Fruit fly (Drosophila melanogaster) whole organism, adult: ENCODE data around the gene SdicC.

ENCODE experiments used
- CG11617 ChIP-seq: fragments of 200-800 bp; sonication (Bioruptor generic); optimal IDR thresholded peaks from 2 replicates; lab custom pipeline; 2017; ENCODE audit warnings: mild to moderate bottlenecking, missing biosample characterization, missing genetic modification reagents, missing genetic modification characterization
- CG12768 ChIP-seq: fragments of 200-800 bp; sonication (Bioruptor generic); optimal IDR thresholded peaks from 2 replicates; lab custom pipeline; 2017; ENCODE audit warnings: missing biosample characterization, missing genetic modification characterization, mild to moderate bottlenecking, moderate library complexity, missing genetic modification reagents
- CG14711 ChIP-seq: fragments of 200-800 bp; sonication (Bioruptor generic); optimal IDR thresholded peaks from 2 replicates; lab custom pipeline; 2018; ENCODE audit warnings: missing biosample characterization, mild to moderate bottlenecking, missing genetic modification characterization, moderate library complexity
- CG1620 ChIP-seq: fragments of 200-800 bp; sonication (Bioruptor generic); optimal IDR thresholded peaks from 2 replicates; lab custom pipeline; 2016; ENCODE audit warnings: missing biosample characterization, missing genetic modification characterization
- CG33017 ChIP-seq: fragments of 200-800 bp; sonication (Bioruptor generic); optimal IDR thresholded peaks from 2 replicates; lab custom pipeline; 2018; ENCODE audit warnings: missing biosample characterization, mild to moderate bottlenecking, missing genetic modification characterization, moderate library complexity
- CG5204 ChIP-seq: fragments of 200-800 bp; sonication (Bioruptor generic); optimal IDR thresholded peaks from 2 replicates; lab custom pipeline; 2016; ENCODE audit warnings: missing biosample characterization, missing genetic modification characterization
- CG7045 ChIP-seq: fragments of 200-800 bp; sonication (Bioruptor generic); optimal IDR thresholded peaks from 2 replicates; lab custom pipeline; 2017; ENCODE audit warnings: missing biosample characterization, mild to moderate bottlenecking, missing genetic modification characterization
- CG7101 ChIP-seq: fragments of 200-800 bp; sonication (Bioruptor generic); optimal IDR thresholded peaks from 2 replicates; lab custom pipeline; 2018; ENCODE audit warnings: missing biosample characterization, mild to moderate bottlenecking, missing genetic modification characterization, moderate library complexity
- Clk ChIP-seq: fragments of 200-800 bp; sonication (Bioruptor generic); optimal IDR thresholded peaks from 2 replicates; lab custom pipeline; 2017; ENCODE audit warnings: missing biosample characterization, missing genetic modification characterization
- Crg-1 ChIP-seq: fragments of 200-800 bp; sonication (Bioruptor generic); optimal IDR thresholded peaks from 2 replicates; lab custom pipeline; 2016; ENCODE audit warnings: missing biosample characterization, missing genetic modification characterization
- Hr96 ChIP-seq: fragments of 200-800 bp; sonication (Bioruptor generic); optimal IDR thresholded peaks from 2 replicates; lab custom pipeline; 2016; ENCODE audit warnings: missing biosample characterization, missing genetic modification characterization
- Mnt ChIP-seq: fragments of 200-800 bp; sonication (Bioruptor generic); optimal IDR thresholded peaks from 2 replicates; lab custom pipeline; 2016; ENCODE audit warnings: missing biosample characterization, mild to moderate bottlenecking, missing genetic modification characterization
- bab1 ChIP-seq: fragments of 200-800 bp; sonication (Bioruptor generic); optimal IDR thresholded peaks from 3 replicates; lab custom pipeline; 2019; ENCODE audit warnings: missing biosample characterization, mild to moderate bottlenecking, missing genetic modification characterization, moderate library complexity
- cic ChIP-seq: fragments of 200-800 bp; sonication (Bioruptor generic); optimal IDR thresholded peaks from 2 replicates; lab custom pipeline; 2017; ENCODE audit warnings: missing biosample characterization, mild to moderate bottlenecking, missing genetic modification characterization, moderate library complexity
- cnc ChIP-seq, 2 experiments: fragments of >200 bp; optimal IDR thresholded peaks; 2 replicates each; lab custom pipeline; 2017
- kay ChIP-seq: fragments of 200-800 bp; sonication (Bioruptor generic); peaks from one replicate; lab custom pipeline; 2016; ENCODE audit warnings: missing biosample characterization, missing genetic modification characterization, borderline replicate concordance
- ovo ChIP-seq: fragments of 200-800 bp; sonication (Bioruptor generic); optimal IDR thresholded peaks from 2 replicates; lab custom pipeline; 2016; ENCODE audit warnings: missing biosample characterization, missing genetic modification characterization
- pad ChIP-seq: fragments of 200-800 bp; sonication (Bioruptor generic); optimal IDR thresholded peaks from 3 replicates; lab custom pipeline; 2017; ENCODE audit warnings: missing biosample characterization, missing genetic modification characterization, mild to moderate bottlenecking, moderate library complexity, missing genetic modification reagents
- tj ChIP-seq: fragments of 200-800 bp; sonication (Bioruptor generic); optimal IDR thresholded peaks from 3 replicates; lab custom pipeline; 2017; ENCODE audit warnings: missing biosample characterization, mild to moderate bottlenecking, missing genetic modification characterization, moderate library complexity
- toe ChIP-seq: fragments of 200-800 bp; sonication (Bioruptor generic); optimal IDR thresholded peaks from 2 replicates; lab custom pipeline; 2016; ENCODE audit warnings: missing biosample characterization, missing genetic modification characterization

The SdicC gene

dm6 chrX:20169898-20170297, 47.2 kb downstream of the SdicC start, which contains the start of the genes CG9581 and CG9578:
Gene CG9581, minus strand, starts transcription at chrX:20169981.
Gene CG9578, plus strand, starts transcription at chrX:20170222.
- TF ChIP-seq CG1620 (peak; percentile 60), CG14711 (peak; percentile 36), CG12768 (GFP tag; lab: Kevin White, UChicago) (peak; percentile 25), ovo (peak; percentile 22), pad (no peak), Hr96 (peak; percentile 57), cnc (optimal IDR thresholded peaks at IDR 0.05; lab: Kevin White, UChicago) (no peak), CG33017 (tag; lab: Kevin White, UChicago) (no peak), Crg-1 (GFP tag; lab: Kevin White, UChicago) (peak; percentile 74), cic (GFP tag; lab: Kevin White, UChicago) (no peak), tj (GFP tag; lab: Kevin White, UChicago) (no peak), bab1 (GFP tag; lab: Kevin White, UChicago) (peak; percentile 63), CG7101 (peak; percentile 25), kay (GFP tag; lab: Kevin White, UChicago) (no peak), CG5204 (peak; percentile 24), Mnt (GFP tag; lab: Kevin White, UChicago) (peak; percentile 63), CG7045 (GFP tag; lab: Kevin White, UChicago) (no peak), Clk (no peak), toe (peak; percentile 76), CG11617 (peak; percentile 35)

dm6 chrX:20166484-20167038, 50.5 kb downstream of the SdicC start, which contains the start of gene CG9577:
Gene CG9577, plus strand, starts transcription at chrX:20166673.
- TF ChIP-seq cnc (optimal IDR thresholded peaks at IDR 0.05; lab: Kevin White, UChicago): no peak
- peak; percentile 9 for TF ChIP-seq bab1 (GFP tag; lab: Kevin White, UChicago)
- TF ChIP-seq Mnt (GFP tag; lab: Kevin White, UChicago): no peak
- TF ChIP-seq CG7045 (GFP tag; lab: Kevin White, UChicago): no peak
- TF ChIP-seq CG12768 (GFP tag; lab: Kevin White, UChicago): peak; percentile 47
- peak; percentile 9 for TF ChIP-seq Hr96
- TF ChIP-seq CG11617: no peak
- TF ChIP-seq CG14711: no peak
- TF ChIP-seq pad: no peak
- TF ChIP-seq toe: no peak
- no peak for TF ChIP-seq Crg-1 (GFP tag; lab: Kevin White, UChicago)
- no peak for TF ChIP-seq Clk

dm6 chrX:20165773-20166412, 51.2 kb downstream of the SdicC start, which contains the start of gene Phf7:
Gene Phf7, minus strand, starts transcription at chrX:20165830.
- no peak for TF ChIP-seq CG7101
- no peak for TF ChIP-seq CG14711
- TF ChIP-seq Clk: no peak
- TF ChIP-seq CG5204: no peak
- no peak for TF ChIP-seq Hr96
- TF ChIP-seq cnc (optimal IDR thresholded peaks at IDR 0.05; lab: Kevin White, UChicago): no peak
- no peak for TF ChIP-seq CG12768 (GFP tag; lab: Kevin White, UChicago)
- TF ChIP-seq bab1 (GFP tag; lab: Kevin White, UChicago): no peak
- no peak for TF ChIP-seq toe
- no peak for TF ChIP-seq CG11617
- no peak for TF ChIP-seq CG33017 (tag; lab: Kevin White, UChicago)
- TF ChIP-seq cic (GFP tag; lab: Kevin White, UChicago): no peak
- TF ChIP-seq CG7045 (GFP tag; lab: Kevin White, UChicago): no peak
- TF ChIP-seq CG1620: no peak
- TF ChIP-seq ovo: no peak
- no peak for TF ChIP-seq kay (GFP tag; lab: Kevin White, UChicago)
- no peak for TF ChIP-seq pad
- TF ChIP-seq Crg-1 (GFP tag; lab: Kevin White, UChicago): no peak
